Worm (Caenorhabditis elegans): Measurements from ENCODE around the gene fat-5.

ce11 chrV:17724704-17725103 lies at the start of gene fat-5:
- no peak for TF ChIP-seq cebp-1 (GFP tag; IDR thresholded peaks at IDR 0.05)
- no peak for TF ChIP-seq cebp-1 (tag; optimal IDR thresholded peaks at IDR 0.05)
- no peak for TF ChIP-seq dpff-1 (tag; optimal IDR thresholded peaks at IDR 0.05)
- TF ChIP-seq B0035.1 (tag; optimal IDR thresholded peaks at IDR 0.05): no peak
- TF ChIP-seq unc-62 (GFP tag; optimal IDR thresholded peaks at IDR 0.05): no peak
- TF ChIP-seq atf-7 (tag; optimal IDR thresholded peaks at IDR 0.05): no peak
- no peak for TF ChIP-seq bed-1 (GFP tag; IDR thresholded peaks at IDR 0.05)
- TF ChIP-seq egrh-3 (GFP tag; IDR thresholded peaks at IDR 0.05): no peak
- no peak for TF ChIP-seq ama-1 (optimal IDR thresholded peaks at IDR 0.05)
- TF ChIP-seq ama-1 (GFP tag; optimal IDR thresholded peaks at IDR 0.05): no peak
- no peak for TF ChIP-seq F39B2.1 (GFP tag; IDR thresholded peaks at IDR 0.05)
- TF ChIP-seq hsf-1 (GFP tag; IDR thresholded peaks at IDR 0.05): no peak
- no peak for TF ChIP-seq pha-4 (tag; optimal IDR thresholded peaks at IDR 0.05)
- no peak for TF ChIP-seq nhr-27 (tag; optimal IDR thresholded peaks at IDR 0.05)
- TF ChIP-seq ccch-3 (GFP tag; optimal IDR thresholded peaks at IDR 0.05): no peak
